Fruit fly (Drosophila melanogaster) whole organism, prepupa: ENCODE data around the gene mRpL23.
A peak's percentile ranks its signal among the peaks of the same experiment; 100 is the strongest.

ENCODE experiments used
- Blimp-1 ChIP-seq: fragments of 200-800 bp; sonication (Bioruptor generic); optimal IDR thresholded peaks from 3 replicates; lab custom pipeline; 2017; ENCODE audit warnings: missing biosample characterization, missing genetic modification characterization, mild to moderate bottlenecking, moderate library complexity, missing genetic modification reagents
- CG10631 ChIP-seq: fragments of 200-800 bp; sonication (Bioruptor generic); optimal IDR thresholded peaks from 2 replicates; lab custom pipeline; 2016; ENCODE audit warnings: missing biosample characterization, missing genetic modification characterization
- CG10669 ChIP-seq: fragments of 200-800 bp; sonication (Bioruptor generic); optimal IDR thresholded peaks from 3 replicates; lab custom pipeline; 2018; ENCODE audit warnings: missing biosample characterization, mild to moderate bottlenecking, missing genetic modification characterization, moderate library complexity
- CG11294 ChIP-seq: fragments of 200-800 bp; sonication (Bioruptor generic); IDR thresholded peaks from 2 replicates; pipeline ENCODE4 v1.3.6; 2022; ENCODE audit warnings: missing biosample characterization, missing genetic modification characterization
- CG11902 ChIP-seq: fragments of 200-800 bp; sonication (Bioruptor generic); optimal IDR thresholded peaks from 3 replicates; lab custom pipeline; 2016; ENCODE audit warnings: missing biosample characterization, missing genetic modification characterization
- CG15336 ChIP-seq: fragments of 200-800 bp; sonication (Bioruptor generic); IDR thresholded peaks from 2 replicates; pipeline ENCODE4 v1.3.6; 2022; ENCODE audit warnings: missing biosample characterization, missing genetic modification characterization
- CG16779 ChIP-seq: fragments of 200-800 bp; sonication (Bioruptor generic); optimal IDR thresholded peaks from 3 replicates; lab custom pipeline; 2017; ENCODE audit warnings: missing biosample characterization, mild to moderate bottlenecking, missing genetic modification characterization
- CG3032 ChIP-seq: fragments of 200-800 bp; optimal IDR thresholded peaks from 2 replicates; lab custom pipeline; 2019; ENCODE audit warnings: missing biosample characterization, mild to moderate bottlenecking, missing genetic modification characterization, moderate library complexity
- CG4318 ChIP-seq: fragments of 200-800 bp; sonication (Bioruptor generic); optimal IDR thresholded peaks from 3 replicates; lab custom pipeline; 2017; ENCODE audit warnings: missing biosample characterization, mild to moderate bottlenecking, missing genetic modification characterization
- CG6163 ChIP-seq: fragments of 200-800 bp; sonication (Bioruptor generic); IDR thresholded peaks from 3 replicates; pipeline ENCODE4 v1.3.6; 2022; ENCODE audit warnings: missing biosample characterization, missing genetic modification characterization
- CG6792 ChIP-seq: fragments of 200-800 bp; sonication (Bioruptor generic); optimal IDR thresholded peaks from 3 replicates; lab custom pipeline; 2016; ENCODE audit warnings: missing biosample characterization, missing genetic modification characterization
- CG6808 ChIP-seq: fragments of 200-800 bp; sonication (Bioruptor generic); optimal IDR thresholded peaks from 3 replicates; lab custom pipeline; 2017; ENCODE audit warnings: missing biosample characterization, missing genetic modification characterization, mild to moderate bottlenecking, moderate library complexity, missing genetic modification reagents
- CG6854 ChIP-seq: fragments of 200-800 bp; sonication (Bioruptor generic); optimal IDR thresholded peaks from 2 replicates; lab custom pipeline; 2017; ENCODE audit warnings: missing biosample characterization, mild to moderate bottlenecking, missing genetic modification characterization
- CG7368 ChIP-seq: fragments of 200-800 bp; sonication (Bioruptor generic); optimal IDR thresholded peaks from 3 replicates; lab custom pipeline; 2016; ENCODE audit warnings: missing biosample characterization, missing genetic modification characterization
- CG8119 ChIP-seq: fragments of 200-800 bp; sonication (Bioruptor generic); IDR thresholded peaks from 3 replicates; pipeline ENCODE4 v1.3.6; 2022; ENCODE audit warnings: missing biosample characterization, missing genetic modification characterization
- CG8319 ChIP-seq: fragments of 200-800 bp; sonication (Bioruptor generic); optimal IDR thresholded peaks from 3 replicates; lab custom pipeline; 2016; ENCODE audit warnings: missing biosample characterization, missing genetic modification characterization
- CG9139 ChIP-seq: fragments of 200-800 bp; sonication (Bioruptor generic); optimal IDR thresholded peaks from 3 replicates; lab custom pipeline; 2017; ENCODE audit warnings: missing biosample characterization, mild to moderate bottlenecking, missing genetic modification characterization
- Eip75B ChIP-seq: fragments of 200-800 bp; sonication (Bioruptor generic); optimal IDR thresholded peaks from 3 replicates; lab custom pipeline; 2016; ENCODE audit warnings: missing biosample characterization, missing genetic modification characterization
- Eip78C ChIP-seq: fragments of 200-800 bp; sonication (Bioruptor generic); peaks from one replicate; lab custom pipeline; 2016; ENCODE audit warnings: missing biosample characterization, missing genetic modification characterization
- Eip93F ChIP-seq: fragments of 200-800 bp; sonication (Bioruptor generic); optimal IDR thresholded peaks from 2 replicates; lab custom pipeline; 2016; ENCODE audit warnings: missing biosample characterization, mild to moderate bottlenecking, missing genetic modification characterization
- Ets21C ChIP-seq: fragments of 200-800 bp; sonication (Bioruptor generic); optimal IDR thresholded peaks from 3 replicates; lab custom pipeline; 2016; ENCODE audit warnings: missing biosample characterization, missing genetic modification characterization
- Gug ChIP-seq: fragments of 200-800 bp; sonication (Bioruptor generic); IDR thresholded peaks from 2 replicates; pipeline ENCODE4 v1.3.6; 2022; ENCODE audit warnings: missing biosample characterization, missing genetic modification characterization
- Hr38 ChIP-seq: sonication (Bioruptor generic); optimal IDR thresholded peaks from 2 replicates; lab custom pipeline; 2016; ENCODE audit warnings: missing biosample characterization, missing genetic modification characterization
- Met ChIP-seq: fragments of 200-800 bp; sonication (Bioruptor generic); optimal IDR thresholded peaks from 3 replicates; lab custom pipeline; 2016; ENCODE audit warnings: missing biosample characterization, missing genetic modification characterization
- OdsH ChIP-seq: fragments of 200-800 bp; sonication (Bioruptor generic); optimal IDR thresholded peaks from 3 replicates; lab custom pipeline; 2016; ENCODE audit warnings: missing biosample characterization, missing genetic modification characterization
- Sox102F ChIP-seq: fragments of 200-800 bp; sonication (Bioruptor generic); optimal IDR thresholded peaks from 2 replicates; lab custom pipeline; 2016; ENCODE audit warnings: missing biosample characterization, mild to moderate bottlenecking, missing genetic modification characterization
- Sox15 ChIP-seq: fragments of 200-800 bp; sonication (Bioruptor generic); optimal IDR thresholded peaks from 3 replicates; lab custom pipeline; 2016; ENCODE audit warnings: missing biosample characterization, missing genetic modification characterization
- achi ChIP-seq: fragments of 200-800 bp; sonication (Bioruptor generic); optimal IDR thresholded peaks from 3 replicates; lab custom pipeline; 2016; ENCODE audit warnings: missing biosample characterization, missing genetic modification characterization
- acj6 ChIP-seq: fragments of 200-800 bp; sonication (Bioruptor generic); optimal IDR thresholded peaks from 3 replicates; lab custom pipeline; 2016; ENCODE audit warnings: missing biosample characterization, missing genetic modification characterization
- cyc ChIP-seq: fragments of 200-800 bp; sonication (Bioruptor generic); optimal IDR thresholded peaks from 3 replicates; lab custom pipeline; 2016; ENCODE audit warnings: missing biosample characterization, missing genetic modification characterization
- dac ChIP-seq: fragments of 200-800 bp; sonication (Bioruptor generic); optimal IDR thresholded peaks from 2 replicates; lab custom pipeline; 2017; ENCODE audit warnings: missing biosample characterization, mild to moderate bottlenecking, missing genetic modification characterization
- eg ChIP-seq: fragments of 200-800 bp; sonication (Bioruptor generic); IDR thresholded peaks from 3 replicates; pipeline ENCODE4 v1.3.6; 2022; ENCODE audit warnings: missing biosample characterization, missing genetic modification characterization
- esn ChIP-seq: fragments of 200-800 bp; sonication (Bioruptor generic); optimal IDR thresholded peaks from 2 replicates; lab custom pipeline; 2016; ENCODE audit warnings: missing biosample characterization, mild to moderate bottlenecking, missing genetic modification characterization, moderate library complexity
- fd85E ChIP-seq: fragments of 200-800 bp; sonication (Bioruptor generic); optimal IDR thresholded peaks from 3 replicates; lab custom pipeline; 2016; ENCODE audit warnings: missing biosample characterization, missing genetic modification characterization
- fkh ChIP-seq: fragments of 200-800 bp; sonication (Bioruptor generic); optimal IDR thresholded peaks from 3 replicates; lab custom pipeline; 2017; ENCODE audit warnings: missing biosample characterization, mild to moderate bottlenecking, missing genetic modification characterization, moderate library complexity
- lz ChIP-seq: fragments of 200-800 bp; sonication (Bioruptor generic); optimal IDR thresholded peaks from 3 replicates; lab custom pipeline; 2016; ENCODE audit warnings: missing biosample characterization, missing genetic modification characterization
- net ChIP-seq: fragments of 200-800 bp; sonication (Bioruptor generic); optimal IDR thresholded peaks from 3 replicates; lab custom pipeline; 2016; ENCODE audit warnings: missing biosample characterization, missing genetic modification characterization
- pdm3 ChIP-seq: fragments of 200-800 bp; sonication (Bioruptor generic); optimal IDR thresholded peaks from 3 replicates; lab custom pipeline; 2016; ENCODE audit warnings: missing biosample characterization, missing genetic modification characterization
- salr ChIP-seq, 2 experiments: fragments of 200-800 bp; sonication (Bioruptor generic); optimal IDR thresholded peaks; 3 replicates each; lab custom pipeline; 2016 to 2018; ENCODE audit warnings: missing biosample characterization in 2 of 2, missing genetic modification characterization in 2 of 2, mild to moderate bottlenecking in 1 of 2
- spab ChIP-seq: fragments of 200-800 bp; sonication (Bioruptor generic); optimal IDR thresholded peaks from 2 replicates; lab custom pipeline; 2017; ENCODE audit warnings: missing biosample characterization, mild to moderate bottlenecking, missing genetic modification characterization, missing genetic modification reagents
- ss ChIP-seq, 2 experiments: fragments of 200-800 bp; sonication (Bioruptor generic); optimal IDR thresholded peaks; 2 replicates in 1 of 2; 3 replicates in 1 of 2; lab custom pipeline; 2017 to 2018; ENCODE audit warnings: mild to moderate bottlenecking in 2 of 2, missing biosample characterization in 2 of 2, missing genetic modification characterization in 2 of 2, moderate library complexity in 1 of 2
- svp ChIP-seq: fragments of 200-800 bp; sonication (Bioruptor generic); peaks from one replicate; lab custom pipeline; 2016; ENCODE audit warnings: missing biosample characterization, missing genetic modification characterization
- vri ChIP-seq: fragments of 200-800 bp; sonication (Bioruptor generic); optimal IDR thresholded peaks from 3 replicates; lab custom pipeline; 2016; ENCODE audit warnings: missing biosample characterization, mild to moderate bottlenecking, missing genetic modification characterization

The mRpL23 gene

DNA sequence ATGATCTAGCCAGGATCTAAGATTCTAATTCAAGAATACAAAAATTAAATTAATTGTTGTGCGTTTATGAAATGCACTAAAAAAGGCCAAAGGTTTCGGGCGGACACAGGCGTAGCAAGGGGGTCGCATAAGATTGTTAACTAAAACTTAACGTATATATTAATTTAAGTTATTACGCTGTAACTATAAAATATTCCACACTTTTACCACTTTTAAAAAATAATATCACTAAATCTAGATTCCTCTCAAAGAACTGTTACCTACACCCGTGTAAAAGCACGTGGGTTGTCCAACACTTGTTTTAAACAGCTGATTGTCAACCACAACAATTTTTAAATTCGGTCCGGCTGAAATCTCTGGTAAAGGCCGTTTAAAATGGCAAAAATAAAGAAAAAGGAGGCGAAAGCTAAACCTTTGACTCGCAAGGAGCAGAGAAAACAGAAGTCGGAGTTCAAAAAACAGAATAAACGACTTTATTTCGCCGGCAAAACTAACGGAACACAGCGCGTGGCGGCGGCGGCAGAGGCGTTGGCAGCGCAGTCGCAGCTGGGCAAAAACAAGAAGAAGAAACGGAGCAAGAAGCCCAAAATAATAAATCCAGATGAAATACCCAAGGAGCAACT lies at the start of gene mRpL23, which contains the start of gene CG9004 (continued):
- peak; percentile 98 to 99 for TF ChIP-seq salr (GFP tag; optimal IDR thresholded peaks at IDR 0.05; lab: Kevin White, UChicago)
- TF ChIP-seq spab (GFP tag; lab: Kevin White, UChicago), result peak; percentile 96
- peak; percentile 99 for TF ChIP-seq CG10669 (GFP tag; lab: Kevin White, UChicago)
- TF ChIP-seq CG15336 (GFP tag; lab: Robert Waterston, UW), result peak; percentile 99
- TF ChIP-seq CG9139 (GFP tag; lab: Kevin White, UChicago), result peak; percentile 92
- TF ChIP-seq eg (GFP tag; lab: Robert Waterston, UW), result peak; percentile 100
- TF ChIP-seq CG16779, result peak; percentile 97
- TF ChIP-seq cyc, result peak; percentile 99
- TF ChIP-seq esn, result peak; percentile 100

- TF ChIP-seq esn (no peak), Ets21C (no peak), Blimp-1 (GFP tag; lab: Kevin White, UChicago) (no peak), Sox15 (GFP tag; lab: Kevin White, UChicago) (no peak), CG7368 (GFP tag; lab: Kevin White, UChicago) (no peak), Met (GFP tag; lab: Kevin White, UChicago) (no peak), net (no peak), vri (GFP tag; lab: Kevin White, UChicago) (no peak)
These were observed 49.3 kb upstream of the mRpL23 start for dm6 chr3L:2422763-2423162.

DNA sequence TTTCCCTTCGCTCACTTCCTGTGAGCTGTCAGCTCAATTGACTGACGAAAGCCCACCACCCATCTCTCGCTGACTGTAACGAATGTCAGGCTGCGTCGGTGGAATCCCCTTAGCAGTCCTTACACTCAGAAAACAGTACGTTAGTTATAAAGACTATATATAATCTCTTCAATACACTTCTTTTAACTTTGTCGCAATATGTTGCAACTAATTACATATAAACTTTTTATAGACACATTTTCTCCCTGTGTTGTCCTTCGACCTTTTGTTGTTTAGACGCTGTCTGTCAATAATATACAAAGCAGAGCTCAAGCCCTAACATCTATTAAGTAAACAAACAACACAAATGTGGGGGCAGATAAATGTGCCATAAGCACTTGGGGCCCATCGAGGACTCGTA lies 47.6 kb upstream of the mRpL23 start:
- TF ChIP-seq Ets21C (no peak), Sox102F (no peak), Hr38 (GFP tag; lab: Kevin White, UChicago) (no peak), fkh (peak; percentile 0)
- TF ChIP-seq, all 60 proteins: peak for 1

dm6 chr3L:2418769-2419168 lies 45.3 kb upstream of the mRpL23 start:
- TF ChIP-seq CG6792, result peak; percentile 82
- TF ChIP-seq CG10669 (GFP tag; lab: Kevin White, UChicago), result peak; percentile 96
- peak; percentile 60 for TF ChIP-seq Sox15 (GFP tag; lab: Kevin White, UChicago)
- peak; percentile 89 for TF ChIP-seq CG6854
- TF ChIP-seq CG10631, result peak; percentile 75
- TF ChIP-seq pdm3 (GFP tag; lab: Kevin White, UChicago), result peak; percentile 82
- TF ChIP-seq achi (GFP tag; lab: Kevin White, UChicago), result peak; percentile 77
- TF ChIP-seq CG6163 (GFP tag; lab: Robert Waterston, UW), result peak; percentile 95
- TF ChIP-seq CG3032 (tag; lab: Kevin White, UChicago), result peak; percentile 80
- TF ChIP-seq vri (GFP tag; lab: Kevin White, UChicago), result peak; percentile 66
- peak; percentile 91 for TF ChIP-seq CG9139 (GFP tag; lab: Kevin White, UChicago)
- peak; percentile 80 for TF ChIP-seq lz (GFP tag; lab: Kevin White, UChicago)
- TF ChIP-seq Eip75B (GFP tag; lab: Kevin White, UChicago), result peak; percentile 90
- TF ChIP-seq CG11902 (GFP tag; lab: Kevin White, UChicago), result peak; percentile 93
- TF ChIP-seq CG4318 (GFP tag; lab: Kevin White, UChicago), result peak; percentile 2
- TF ChIP-seq CG8319 (GFP tag; lab: Kevin White, UChicago), result peak; percentile 78
- peak; percentile 78 for TF ChIP-seq net
- TF ChIP-seq esn, result peak; percentile 86
- TF ChIP-seq acj6, result peak; percentile 80
- peak; percentile 85 for TF ChIP-seq fd85E (GFP tag; lab: Kevin White, UChicago)
- TF ChIP-seq svp (GFP tag; lab: Kevin White, UChicago), result peak; percentile 99
- TF ChIP-seq Blimp-1 (GFP tag; lab: Kevin White, UChicago), result peak; percentile 84
- TF ChIP-seq ss (GFP tag; optimal IDR thresholded peaks at IDR 0.05; lab: Kevin White, UChicago), result peak; percentile 90 to 95
- TF ChIP-seq fkh, result no peak
- TF ChIP-seq Ets21C, result peak; percentile 71
- TF ChIP-seq Eip78C (GFP tag; lab: Kevin White, UChicago), result peak; percentile 99
- TF ChIP-seq dac, result no peak
- peak; percentile 50 for TF ChIP-seq CG16779
- peak; percentile 76 for TF ChIP-seq OdsH
- peak; percentile 31 for TF ChIP-seq Eip93F
- peak; percentile 90 for TF ChIP-seq CG6808 (GFP tag; lab: Kevin White, UChicago)
- TF ChIP-seq Met (GFP tag; lab: Kevin White, UChicago), result peak; percentile 86
- peak; percentile 90 for TF ChIP-seq spab (GFP tag; lab: Kevin White, UChicago)
- peak; percentile 81; the same call in 2 of the 3 replicates for TF ChIP-seq CG8119
- TF ChIP-seq CG7368 (GFP tag; lab: Kevin White, UChicago), result peak; percentile 93
- peak; percentile 81 for TF ChIP-seq Gug (GFP tag; lab: Robert Waterston, UW)
- TF ChIP-seq CG11294, result peak; percentile 73
